Fruit fly (Drosophila melanogaster): ENCODE results near the gene CG5246.

dm6 chr3R:17149080-17149746, 13.3 kb downstream of the CG5246 start, which contains the start of the genes m-cup and Det:
- TF ChIP-seq Dll (optimal IDR thresholded peaks at IDR 0.05), result no peak
- TF ChIP-seq psq (optimal IDR thresholded peaks at IDR 0.05), result no peak
